Worm (Caenorhabditis elegans): ENCODE data around the gene dmd-7.

Gene dmd-7

DNA sequence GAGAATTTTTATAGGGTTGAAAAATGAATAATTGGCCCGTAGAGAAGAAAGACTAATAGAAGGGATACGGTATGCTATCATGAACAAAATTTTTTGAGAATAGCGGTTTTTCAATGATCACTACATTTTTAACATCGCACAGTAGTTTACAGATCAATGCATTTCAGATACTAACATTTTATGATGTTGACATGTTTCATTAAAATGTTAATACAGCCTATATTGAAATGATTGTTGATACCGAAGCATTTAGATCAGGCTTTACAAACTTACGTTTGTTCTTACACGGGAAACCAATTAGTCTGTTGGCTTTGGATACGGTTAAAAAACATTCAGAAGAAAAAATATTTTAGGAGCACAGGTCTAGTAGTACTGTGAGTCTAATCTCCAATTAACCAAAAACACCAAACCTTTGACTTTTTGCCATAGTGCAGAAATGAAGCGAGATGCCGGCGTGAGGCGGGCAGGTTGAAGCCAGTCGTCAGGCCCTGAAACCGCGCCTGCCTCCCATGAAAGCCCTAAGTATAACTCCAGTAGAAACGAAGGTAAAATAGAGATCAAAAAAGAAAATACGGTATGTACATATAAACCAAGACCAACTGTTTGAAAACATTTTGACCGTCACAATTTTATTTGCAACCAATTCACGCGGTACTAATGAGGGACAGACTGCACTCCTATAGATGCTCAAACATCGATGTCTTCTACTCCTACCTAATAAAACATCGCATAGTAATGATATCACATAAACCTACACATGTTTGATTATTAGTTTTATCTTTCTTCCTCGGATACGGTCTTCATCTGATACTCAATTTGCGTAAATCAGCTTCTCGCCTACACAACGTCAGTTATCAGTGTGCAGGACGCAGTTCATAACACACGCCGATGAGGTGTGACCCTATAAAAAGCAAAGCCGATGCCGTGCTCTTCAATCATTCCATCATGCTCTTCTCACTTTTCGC, 31.7 kb downstream of the dmd-7 start, which contains the start of gene fil-2 (continued):
- TF ChIP-seq ZK546.5 (tag; optimal IDR thresholded peaks at IDR 0.05) = no peak
- no peak for TF ChIP-seq F10B5.3 (tag; optimal IDR thresholded peaks at IDR 0.05)
- peak; percentile 42; the same call in 1 of the 2 replicates for TF ChIP-seq Y48G9A.11 (GFP tag; IDR thresholded peaks at IDR 0.05)
- TF ChIP-seq daf-16 (GFP tag; optimal IDR thresholded peaks at IDR 0.05) = no peak
- peak; percentile 77 for TF ChIP-seq daf-16 (tag; optimal IDR thresholded peaks at IDR 0.05)
- no peak for TF ChIP-seq daf-19 (GFP tag; conservative IDR thresholded peaks at IDR 0.05)
- TF ChIP-seq nhr-11 (tag; optimal IDR thresholded peaks at IDR 0.05) = peak; percentile 25
- TF ChIP-seq nhr-48 (tag; optimal IDR thresholded peaks at IDR 0.05) = no peak
- no peak for TF ChIP-seq lin-15B (tag; optimal IDR thresholded peaks at IDR 0.05)
- peak; percentile 41; the same call in 1 of the 2 replicates for TF ChIP-seq dmd-6 (GFP tag; IDR thresholded peaks at IDR 0.05)
- TF ChIP-seq zip-11 (GFP tag; IDR thresholded peaks at IDR 0.05) = no peak
- no peak for TF ChIP-seq cey-2 (tag; optimal IDR thresholded peaks at IDR 0.05; ENCODE audit: borderline replicate concordance, insufficient read depth)
- TF ChIP-seq ces-1 (GFP tag; optimal IDR thresholded peaks at IDR 0.05) = no peak
- no peak for TF ChIP-seq hlh-11 (tag; optimal IDR thresholded peaks at IDR 0.05)
- TF ChIP-seq mes-2 (tag; optimal IDR thresholded peaks at IDR 0.05; ENCODE audit: poor library complexity, severe bottlenecking) = no peak
- no peak for TF ChIP-seq ctbp-1 (GFP tag; IDR thresholded peaks at IDR 0.05)
- TF ChIP-seq arid-1 (GFP tag; conservative IDR thresholded peaks at IDR 0.05) = no peak
- no peak for TF ChIP-seq ZK337.2 (GFP tag; IDR thresholded peaks at IDR 0.05)
- TF ChIP-seq Y5F2A.4 (GFP tag; optimal IDR thresholded peaks at IDR 0.05) = no peak
- no peak for TF ChIP-seq unc-39 (tag; optimal IDR thresholded peaks at IDR 0.05)
- TF ChIP-seq mxl-2 (GFP tag; conservative IDR thresholded peaks at IDR 0.05) = no peak
- peak; percentile 69 for TF ChIP-seq dve-1 (tag; optimal IDR thresholded peaks at IDR 0.05; ENCODE audit: insufficient read depth)
- TF ChIP-seq spr-3 (GFP tag; optimal IDR thresholded peaks at IDR 0.05) = no peak
- no peak for TF ChIP-seq ceh-62 (tag; optimal IDR thresholded peaks at IDR 0.05)
- TF ChIP-seq pha-4 (GFP tag; IDR thresholded peaks at IDR 0.05) = no peak; the same call in 1 of the 2 replicates
- no peak for TF ChIP-seq pha-4 (tag; optimal IDR thresholded peaks at IDR 0.05)
- no peak for TF ChIP-seq lin-39 (tag; optimal IDR thresholded peaks at IDR 0.05)
- TF ChIP-seq D1046.2 (GFP tag; IDR thresholded peaks at IDR 0.05) = peak; percentile 56; the same call in 1 of the 2 replicates
- TF ChIP-seq spr-1 (tag; optimal IDR thresholded peaks at IDR 0.05) = no peak
- TF ChIP-seq T26A8.4 (GFP tag; IDR thresholded peaks at IDR 0.05) = peak; percentile 74
- TF ChIP-seq lir-3 (tag; optimal IDR thresholded peaks at IDR 0.05) = no peak
- TF ChIP-seq sdz-12 (GFP tag; optimal IDR thresholded peaks at IDR 0.05) = peak; percentile 46
- no peak for TF ChIP-seq vab-7 (GFP tag; IDR thresholded peaks at IDR 0.05)
- no peak for TF ChIP-seq nhr-237 (tag; optimal IDR thresholded peaks at IDR 0.05)
- TF ChIP-seq lsy-2 (tag; optimal IDR thresholded peaks at IDR 0.05) = peak in 1 of 2 experiments; percentile 10
- no peak for TF ChIP-seq F37D6.2 (tag; optimal IDR thresholded peaks at IDR 0.05)
- TF ChIP-seq madf-9 (GFP tag; conservative IDR thresholded peaks at IDR 0.05) = no peak
- TF ChIP-seq ceh-28 (tag; optimal IDR thresholded peaks at IDR 0.05) = no peak
- 0 out of 2 replicates have a peak, but pooled peaks have one; percentile 23 for TF ChIP-seq snpc-1.2 (GFP tag; IDR thresholded peaks at IDR 0.05)
- TF ChIP-seq lin-29 (GFP tag; IDR thresholded peaks at IDR 0.05) = 0 out of 2 replicates have a peak, but pooled peaks have one; percentile 39
- no peak for TF ChIP-seq ztf-11 (tag; optimal IDR thresholded peaks at IDR 0.05)
- peak; percentile 5 for TF ChIP-seq gei-8 (GFP tag; optimal IDR thresholded peaks at IDR 0.05)
- no peak for TF ChIP-seq F26F4.8 (GFP tag; conservative IDR thresholded peaks at IDR 0.05)
- TF ChIP-seq hmg-1.1 (GFP tag; IDR thresholded peaks at IDR 0.05) = 0 out of 2 replicates have a peak, but pooled peaks have one; percentile 21
- TF ChIP-seq skn-1 (tag; optimal IDR thresholded peaks at IDR 0.05) = no peak
- no peak for TF ChIP-seq lin-38 (GFP tag; IDR thresholded peaks at IDR 0.05)
- TF ChIP-seq daf-8 (GFP tag; IDR thresholded peaks at IDR 0.05) = no peak
- TF ChIP-seq ceh-44 (GFP tag; IDR thresholded peaks at IDR 0.05) = no peak
- TF ChIP-seq dmd-9 (GFP tag; IDR thresholded peaks at IDR 0.05) = no peak
